Worm (Caenorhabditis elegans) whole organism, L2 larva: ENCODE measurements around the gene C31B8.16.

ENCODE experiments used
- aly-2 ChIP-seq: fragments of 150-350 bp; optimal IDR thresholded peaks from 2 replicates; lab custom pipeline; 2014; ENCODE audit warnings: missing biosample characterization, missing genetic modification characterization
- ama-1 ChIP-seq: fragments of 150-350 bp; optimal IDR thresholded peaks from 2 replicates; lab custom pipeline; 2018; ENCODE audit warnings: inconsistent platforms
- lin-13 ChIP-seq: fragments of 150-350 bp; optimal IDR thresholded peaks from 2 replicates; lab custom pipeline; 2014; ENCODE audit warnings: missing biosample characterization, missing genetic modification reagents, missing genetic modification characterization
- lin-39 ChIP-seq: fragments of 150-350 bp; optimal IDR thresholded peaks from 2 replicates; lab custom pipeline; 2014; ENCODE audit warnings: missing biosample characterization, missing genetic modification reagents, missing genetic modification characterization
- zag-1 ChIP-seq: fragments of 150-350 bp; optimal IDR thresholded peaks from 2 replicates; lab custom pipeline; 2014; ENCODE audit warnings: missing biosample characterization, missing genetic modification characterization

DNA sequence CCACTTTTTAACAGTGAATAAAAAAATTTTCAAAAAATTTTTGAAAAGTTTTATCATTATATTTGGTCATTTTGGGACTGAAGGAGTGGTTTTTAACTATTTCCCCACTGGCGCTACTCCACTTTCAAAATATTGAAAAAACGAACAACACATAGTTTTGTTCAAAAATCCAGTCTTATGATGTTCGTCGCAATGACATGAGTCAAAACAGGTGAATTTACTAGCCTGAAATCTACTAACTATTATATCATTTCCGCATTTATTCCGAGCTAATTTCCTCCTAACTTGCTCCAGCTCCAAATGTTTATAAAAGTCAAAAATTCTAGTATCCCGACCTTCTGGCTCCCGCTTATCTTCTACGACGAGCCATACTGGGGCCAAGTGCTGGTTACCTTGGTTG lies 45.4 kb upstream of the C31B8.16 start, which contains the start of gene sre-24:
- TF ChIP-seq zag-1 (no peak), ama-1 (lab: Kevin White, UChicago) (no peak), lin-39 (tag; lab: Kevin White, UChicago) (no peak), aly-2 (tag; lab: Kevin White, UChicago) (no peak), lin-13 (no peak)
